Worm (Caenorhabditis elegans) whole organism, L3 larva: ENCODE measurements around the gene Y41G9A.6.

Experiments
- ama-1 ChIP-seq: fragments of 150-350 bp; optimal IDR thresholded peaks from 2 replicates; lab custom pipeline; 2018
- nhr-11 ChIP-seq: fragments of 150-350 bp; optimal IDR thresholded peaks from 2 replicates; lab custom pipeline; 2014; ENCODE audit warnings: missing biosample characterization, missing genetic modification characterization
- unc-39 ChIP-seq: sonication (generic microtip); optimal IDR thresholded peaks from 4 replicates; lab custom pipeline; 2017; ENCODE audit warnings: missing biosample characterization, missing genetic modification characterization

DNA sequence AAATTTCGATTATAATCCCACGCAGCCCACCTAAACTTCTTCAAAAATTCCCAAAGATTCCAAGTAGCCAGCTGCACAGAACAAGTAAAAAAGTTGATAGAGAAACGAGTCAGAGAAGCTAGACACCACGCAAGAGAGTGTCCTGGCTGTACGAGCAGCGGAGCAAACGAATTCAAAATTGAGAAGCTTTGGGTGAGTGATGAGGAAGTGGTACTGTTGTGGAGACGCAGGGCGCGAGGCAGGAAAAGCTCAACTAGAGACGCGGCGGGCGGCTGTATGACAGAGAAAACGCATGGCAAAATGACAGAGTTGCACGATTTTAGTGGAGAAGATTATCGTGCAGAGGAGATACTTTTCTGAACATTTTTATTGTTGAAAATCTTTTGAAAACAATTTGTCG is 45.6 kb upstream of the Y41G9A.6 start:
- TF ChIP-seq unc-39 (no peak), nhr-11 (tag; lab: Kevin White, UChicago) (no peak), ama-1 (no peak)
